Fruit fly (Drosophila melanogaster): ENCODE measurements around the gene cDIP.

Gene cDIP

dm6 chr3R:21180391-21180796 lies 19.5 kb upstream of the cDIP start (continued):
- no peak for TF ChIP-seq PHDP (tag; optimal IDR thresholded peaks at IDR 0.05)
- TF ChIP-seq CG8281 (tag; optimal IDR thresholded peaks at IDR 0.05), result no peak
- TF ChIP-seq tio (GFP tag; optimal IDR thresholded peaks at IDR 0.05), result no peak
- TF ChIP-seq Hmr (GFP tag; optimal IDR thresholded peaks at IDR 0.05), result peak; percentile 42
- TF ChIP-seq twi (tag; optimal IDR thresholded peaks at IDR 0.05), result no peak
- TF ChIP-seq sens-2 (GFP tag; IDR thresholded peaks at IDR 0.05), result no peak
- TF ChIP-seq Sin3A (optimal IDR thresholded peaks at IDR 0.05), result no peak
- TF ChIP-seq CG1603 (tag; optimal IDR thresholded peaks at IDR 0.05), result no peak
- no peak for TF ChIP-seq stwl (tag; optimal IDR thresholded peaks at IDR 0.05)
- peak; percentile 8 for TF ChIP-seq CG6765 (GFP tag; optimal IDR thresholded peaks at IDR 0.05)
- TF ChIP-seq mam (GFP tag; optimal IDR thresholded peaks at IDR 0.05), result no peak
- no peak for TF ChIP-seq eve (GFP tag; optimal IDR thresholded peaks at IDR 0.05)
- TF ChIP-seq CG10979 (tag; optimal IDR thresholded peaks at IDR 0.05), result no peak
- TF ChIP-seq unc-4 (GFP tag; IDR thresholded peaks at IDR 0.05; ENCODE audit: partially characterized antibody), result no peak
- no peak for TF ChIP-seq CHES-1-like (GFP tag; optimal IDR thresholded peaks at IDR 0.05)
- TF ChIP-seq Trl (optimal IDR thresholded peaks at IDR 0.05), result peak in 1 of 2 experiments; percentile 53
- TF ChIP-seq Trl (GFP tag; optimal IDR thresholded peaks at IDR 0.05), result no peak
- TF ChIP-seq CG17568 (GFP tag; optimal IDR thresholded peaks at IDR 0.05), result no peak
- no peak for TF ChIP-seq mld (GFP tag; IDR thresholded peaks at IDR 0.05; ENCODE audit: partially characterized antibody)
- TF ChIP-seq CG15514 (GFP tag; optimal IDR thresholded peaks at IDR 0.05), result peak; percentile 5
- TF ChIP-seq eyg (GFP tag; optimal IDR thresholded peaks at IDR 0.05), result no peak

- TF ChIP-seq CG3065 (GFP tag; optimal IDR thresholded peaks at IDR 0.05) (no peak), z (GFP tag; IDR thresholded peaks at IDR 0.05) (no peak), B-H1 (GFP tag; IDR thresholded peaks at IDR 0.05) (no peak), CG9932 (GFP tag; IDR thresholded peaks at IDR 0.05) (no peak), sqz (GFP tag; optimal IDR thresholded peaks at IDR 0.05) (no peak), lab (GFP tag; optimal IDR thresholded peaks at IDR 0.05) (peak; percentile 12), CTCF (GFP tag; optimal IDR thresholded peaks at IDR 0.05) (peak; percentile 97), Deaf1 (tag; optimal IDR thresholded peaks at IDR 0.05) (no peak), salm (tag; optimal IDR thresholded peaks at IDR 0.05) (no peak), CG4360 (GFP tag; IDR thresholded peaks at IDR 0.05) (no peak), dpn (GFP tag; optimal IDR thresholded peaks at IDR 0.05) (no peak), H15 (GFP tag; IDR thresholded peaks at IDR 0.05) (no peak), CG9609 (GFP tag; optimal IDR thresholded peaks at IDR 0.05) (no peak), CG34376 (GFP tag; optimal IDR thresholded peaks at IDR 0.05) (peak; percentile 37), CG30020 (tag; optimal IDR thresholded peaks at IDR 0.05) (no peak), bsh (GFP tag; optimal IDR thresholded peaks at IDR 0.05) (no peak), NC2β (GFP tag; optimal IDR thresholded peaks at IDR 0.05) (no peak), hth (optimal IDR thresholded peaks at IDR 0.05) (no peak), lov (optimal IDR thresholded peaks at IDR 0.05) (no peak), lov (GFP tag; IDR thresholded peaks at IDR 0.05) (no peak), HmgZ (tag; optimal IDR thresholded peaks at IDR 0.05) (no peak), sim (GFP tag; IDR thresholded peaks at IDR 0.05) (no peak), CG3163 (GFP tag; optimal IDR thresholded peaks at IDR 0.05) (no peak), lmd (GFP tag; IDR thresholded peaks at IDR 0.05) (no peak), CG2678 (tag; optimal IDR thresholded peaks at IDR 0.05) (peak; percentile 51), Lim3 (GFP tag; IDR thresholded peaks at IDR 0.05) (no peak), gfzf (GFP tag; optimal IDR thresholded peaks at IDR 0.05) (peak; percentile 38), twi (tag; optimal IDR thresholded peaks at IDR 0.05) (no peak), CG12391 (tag; optimal IDR thresholded peaks at IDR 0.05) (no peak), Abd-B (GFP tag; optimal IDR thresholded peaks at IDR 0.05) (no peak), E2f1 (GFP tag; IDR thresholded peaks at IDR 0.05) (no peak), CG31365 (tag; optimal IDR thresholded peaks at IDR 0.05) (peak; percentile 90)
Measured at dm6 chr3R:21179592-21180390, 18.9 kb upstream of the cDIP start.

All from whole organism, embryonic.